Fruit fly (Drosophila melanogaster) whole organism, embryonic: ENCODE data around the gene wdn.
A peak's percentile ranks its signal among the peaks of the same experiment; 100 is the strongest.

Experiments
- Adf1 ChIP-seq: fragments of 200-800 bp; sonication (Bioruptor generic); IDR thresholded peaks from 2 replicates; pipeline ENCODE4 v1.3.6; 2022; ENCODE audit warnings: missing biosample characterization, missing genetic modification characterization
- Bdp1 ChIP-seq: fragments of 200-800 bp; sonication (Bioruptor generic); optimal IDR thresholded peaks from 3 replicates; lab custom pipeline; 2016; ENCODE audit warnings: missing biosample characterization, missing genetic modification characterization
- CG10543 ChIP-seq: fragments of 200-800 bp; sonication (Bioruptor generic); optimal IDR thresholded peaks from 3 replicates; lab custom pipeline; 2017; ENCODE audit warnings: missing biosample characterization, mild to moderate bottlenecking, missing genetic modification characterization, moderate library complexity
- CG12769 ChIP-seq: fragments of 200-800 bp; sonication (Bioruptor generic); optimal IDR thresholded peaks from 2 replicates; lab custom pipeline; 2019; ENCODE audit warnings: missing biosample characterization, mild to moderate bottlenecking, missing genetic modification characterization, moderate library complexity
- CG13894 ChIP-seq: fragments of 200-800 bp; sonication (Bioruptor generic); optimal IDR thresholded peaks from 3 replicates; lab custom pipeline; 2018; ENCODE audit warnings: missing biosample characterization, mild to moderate bottlenecking, missing genetic modification characterization, moderate library complexity
- CG14710 ChIP-seq: fragments of 200-800 bp; sonication (Bioruptor generic); optimal IDR thresholded peaks from 3 replicates; lab custom pipeline; 2019; ENCODE audit warnings: missing biosample characterization, mild to moderate bottlenecking, missing genetic modification characterization, moderate library complexity
- CG1529 ChIP-seq: fragments of 200-800 bp; sonication (Bioruptor generic); optimal IDR thresholded peaks from 3 replicates; lab custom pipeline; 2018; ENCODE audit warnings: missing biosample characterization, missing genetic modification characterization
- CG1602 ChIP-seq: fragments of 200-800 bp; sonication (Bioruptor generic); optimal IDR thresholded peaks from 3 replicates; lab custom pipeline; 2016; ENCODE audit warnings: missing biosample characterization, missing genetic modification characterization
- CG16779 ChIP-seq: fragments of 200-800 bp; sonication (Bioruptor generic); IDR thresholded peaks from 2 replicates; pipeline ENCODE4 v1.3.6; 2022; ENCODE audit warnings: missing biosample characterization, missing genetic modification characterization
- CG16863 ChIP-seq: fragments of 200-800 bp; sonication (Bioruptor generic); optimal IDR thresholded peaks from 3 replicates; lab custom pipeline; 2016; ENCODE audit warnings: missing biosample characterization, missing genetic modification characterization
- CG2889 ChIP-seq: fragments of 200-800 bp; sonication (Bioruptor generic); IDR thresholded peaks from 3 replicates; pipeline ENCODE4 v1.3.6; 2022; ENCODE audit warnings: missing biosample characterization, missing genetic modification characterization
- CG34376 ChIP-seq: fragments of 200-800 bp; sonication (Bioruptor generic); optimal IDR thresholded peaks from 2 replicates; lab custom pipeline; 2018; ENCODE audit warnings: missing biosample characterization, mild to moderate bottlenecking, missing genetic modification characterization
- CG3847 ChIP-seq: fragments of 200-800 bp; sonication (Bioruptor generic); IDR thresholded peaks from 2 replicates; pipeline ENCODE4 v1.3.6; 2022; ENCODE audit warnings: missing biosample characterization, missing genetic modification characterization
- CG4854 ChIP-seq: fragments of 200-800 bp; sonication (Bioruptor generic); optimal IDR thresholded peaks from 2 replicates; lab custom pipeline; 2016; ENCODE audit warnings: missing biosample characterization, missing genetic modification characterization, inconsistent platforms
- CG6272 ChIP-seq: fragments of 200-800 bp; sonication (Bioruptor generic); IDR thresholded peaks from 2 replicates; pipeline ENCODE4 v1.3.6; 2022; ENCODE audit warnings: missing biosample characterization, missing genetic modification characterization
- CG6791 ChIP-seq: fragments of 200-800 bp; sonication (Bioruptor generic); IDR thresholded peaks from 3 replicates; pipeline ENCODE4 v1.3.6; 2022; ENCODE audit warnings: missing biosample characterization, missing genetic modification characterization; ENCODE audit not compliant: partially characterized antibody
- Dip2 ChIP-seq: fragments of 200-800 bp; sonication (Bioruptor generic); IDR thresholded peaks from 2 replicates; pipeline ENCODE4 v1.3.6; 2022; ENCODE audit warnings: missing biosample characterization, missing genetic modification characterization
- E2f2 ChIP-seq: fragments of 200-800 bp; sonication (Bioruptor generic); IDR thresholded peaks from 2 replicates; pipeline ENCODE4 v1.3.6; 2022; ENCODE audit warnings: missing biosample characterization, missing genetic modification characterization
- Fer1 ChIP-seq: fragments of 200-800 bp; sonication (Bioruptor generic); optimal IDR thresholded peaks from 2 replicates; lab custom pipeline; 2017; ENCODE audit warnings: missing biosample characterization, mild to moderate bottlenecking, missing genetic modification characterization
- GATAe ChIP-seq: fragments of 200-800 bp; sonication (Bioruptor generic); conservative IDR thresholded peaks from 2 replicates; pipeline ENCODE4 v1.3.6; 2022; ENCODE audit warnings: missing biosample characterization, missing genetic modification characterization
- HLH3B ChIP-seq: fragments of 200-800 bp; sonication (Bioruptor generic); IDR thresholded peaks from 2 replicates; pipeline ENCODE4 v1.3.6; 2022; ENCODE audit warnings: missing biosample characterization, missing genetic modification characterization
- HLH4C ChIP-seq: fragments of 200-800 bp; sonication (Bioruptor generic); IDR thresholded peaks from 3 replicates; pipeline ENCODE4 v1.3.6; 2022; ENCODE audit warnings: missing biosample characterization, missing genetic modification characterization; ENCODE audit not compliant: partially characterized antibody
- Hand ChIP-seq: fragments of 200-800 bp; sonication (Bioruptor generic); optimal IDR thresholded peaks from 2 replicates; lab custom pipeline; 2017; ENCODE audit warnings: mild to moderate bottlenecking, missing biosample characterization, missing genetic modification reagents, missing genetic modification characterization
- HmgD ChIP-seq: fragments of 200-800 bp; sonication (Bioruptor generic); optimal IDR thresholded peaks from 3 replicates; lab custom pipeline; 2016; ENCODE audit warnings: missing biosample characterization, missing genetic modification characterization
- Nf-YC ChIP-seq: fragments of 200-800 bp; optimal IDR thresholded peaks from 3 replicates; lab custom pipeline; 2019; ENCODE audit warnings: missing biosample characterization, mild to moderate bottlenecking, missing genetic modification characterization, moderate library complexity
- Pdp1 ChIP-seq, 2 experiments: fragments of 200-800 bp; sonication (Bioruptor generic); optimal IDR thresholded peaks; 3 replicates each; lab custom pipeline; 2016; ENCODE audit warnings: missing biosample characterization in 2 of 2, missing genetic modification characterization in 2 of 2, mild to moderate bottlenecking in 1 of 2, moderate library complexity in 1 of 2
- Rfx ChIP-seq: fragments of 200-800 bp; sonication (Bioruptor generic); IDR thresholded peaks from 2 replicates; pipeline ENCODE4 v1.3.6; 2022; ENCODE audit warnings: missing biosample characterization, missing genetic modification characterization
- Spps ChIP-seq: fragments of 200-800 bp; sonication (Bioruptor generic); optimal IDR thresholded peaks from 2 replicates; lab custom pipeline; 2018; ENCODE audit warnings: missing biosample characterization, mild to moderate bottlenecking, missing genetic modification characterization
- Trl ChIP-seq, 3 experiments: fragments of >200 bp in 2 of 3; fragments of 200-800 bp in 1 of 3; sonication (Bioruptor generic) in 1 of 3; optimal IDR thresholded peaks; 2 replicates in 1 of 3; 3 replicates in 2 of 3; lab custom pipeline; 2016 to 2017; ENCODE audit warnings: missing biosample characterization in 1 of 3, missing genetic modification characterization in 1 of 3
- bowl ChIP-seq: fragments of 200-800 bp; sonication (Bioruptor generic); IDR thresholded peaks from 2 replicates; pipeline ENCODE4 v1.3.6; 2022; ENCODE audit warnings: missing biosample characterization, missing genetic modification characterization
- caup ChIP-seq: fragments of 200-800 bp; sonication (Bioruptor generic); optimal IDR thresholded peaks from 3 replicates; lab custom pipeline; 2017; ENCODE audit warnings: missing biosample characterization, mild to moderate bottlenecking, missing genetic modification characterization, moderate library complexity; ENCODE audit not compliant: severe bottlenecking
- cg ChIP-seq: fragments of 200-800 bp; sonication (Bioruptor generic); optimal IDR thresholded peaks from 3 replicates; lab custom pipeline; 2019; ENCODE audit warnings: missing biosample characterization, mild to moderate bottlenecking, missing genetic modification characterization, moderate library complexity
- chm ChIP-seq: fragments of 200-800 bp; sonication (Bioruptor generic); IDR thresholded peaks from 2 replicates; pipeline ENCODE4 v1.3.6; 2022; ENCODE audit warnings: missing biosample characterization, missing genetic modification characterization
- dysf ChIP-seq: fragments of 200-800 bp; sonication (Bioruptor generic); IDR thresholded peaks from 3 replicates; pipeline ENCODE4 v1.3.6; 2022; ENCODE audit warnings: missing biosample characterization, missing genetic modification characterization
- kah ChIP-seq: fragments of 200-800 bp; sonication (Bioruptor generic); optimal IDR thresholded peaks from 2 replicates; lab custom pipeline; 2018; ENCODE audit warnings: missing biosample characterization, mild to moderate bottlenecking, missing genetic modification characterization
- lab ChIP-seq: fragments of 200-800 bp; sonication (Bioruptor generic); optimal IDR thresholded peaks from 3 replicates; lab custom pipeline; 2017; ENCODE audit warnings: missing biosample characterization, missing genetic modification characterization, mild to moderate bottlenecking, moderate library complexity, missing genetic modification reagents
- lmd ChIP-seq: fragments of 200-800 bp; sonication (Bioruptor generic); IDR thresholded peaks from 2 replicates; pipeline ENCODE4 v1.3.6; 2022; ENCODE audit warnings: missing biosample characterization, missing genetic modification characterization
- lov ChIP-seq, 2 experiments: fragments of 200-800 bp in 1 of 2; fragments of >200 bp in 1 of 2; sonication (Bioruptor generic) in 1 of 2; IDR thresholded peaks in 1 of 2; optimal IDR thresholded peaks in 1 of 2; 2 replicates in 1 of 2; 3 replicates in 1 of 2; pipeline versions ENCODE4 v1.3.6 to Lab custom; 2017 to 2022; ENCODE audit warnings: missing biosample characterization in 1 of 2, missing genetic modification characterization in 1 of 2
- mirr ChIP-seq: fragments of 200-800 bp; sonication (Bioruptor generic); optimal IDR thresholded peaks from 3 replicates; lab custom pipeline; 2018; ENCODE audit warnings: missing biosample characterization, mild to moderate bottlenecking, missing genetic modification characterization
- pum ChIP-seq: fragments of 200-800 bp; sonication (Bioruptor generic); optimal IDR thresholded peaks from 2 replicates; lab custom pipeline; 2016; ENCODE audit warnings: missing biosample characterization, missing genetic modification characterization
- row ChIP-seq: fragments of 200-800 bp; sonication (Bioruptor generic); IDR thresholded peaks from 3 replicates; pipeline ENCODE4 v1.3.6; 2022; ENCODE audit warnings: missing biosample characterization, missing genetic modification characterization
- sens-2 ChIP-seq: fragments of 200-800 bp; sonication (Bioruptor generic); IDR thresholded peaks from 2 replicates; pipeline ENCODE4 v1.3.6; 2022; ENCODE audit warnings: missing biosample characterization, missing genetic modification characterization
- tgo ChIP-seq: fragments of 200-800 bp; sonication (Bioruptor generic); IDR thresholded peaks from 3 replicates; pipeline ENCODE4 v1.3.6; 2022; ENCODE audit warnings: missing biosample characterization, missing genetic modification characterization
- vvl ChIP-seq: fragments of 200-800 bp; sonication (Bioruptor generic); IDR thresholded peaks from 2 replicates; pipeline ENCODE4 v1.3.6; 2022; ENCODE audit warnings: missing biosample characterization, missing genetic modification characterization

wdn gene

DNA sequence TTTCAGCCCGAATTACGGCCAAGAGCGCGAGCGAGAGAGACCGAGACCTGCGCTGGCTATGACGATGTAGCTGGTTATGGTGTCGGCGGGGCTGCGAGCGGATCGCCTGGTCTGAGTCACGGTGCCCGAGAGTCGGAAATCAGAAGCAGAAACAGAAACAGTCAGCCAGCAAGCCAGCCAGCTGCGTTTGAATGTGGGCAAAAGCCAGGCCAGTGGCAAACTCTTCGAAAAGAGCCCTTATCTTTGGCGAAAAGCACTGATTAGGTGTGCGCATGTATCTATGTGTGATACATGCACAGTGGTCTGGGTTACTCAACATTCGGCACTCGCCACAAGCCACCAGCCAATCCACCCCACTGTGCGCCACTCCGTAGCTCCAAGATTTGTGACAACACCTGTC, 20.0 kb upstream of the wdn start (continued):
- peak; percentile 54 for TF ChIP-seq lab (GFP tag; lab: Kevin White, UChicago)
- peak; percentile 86 for TF ChIP-seq mirr (GFP tag; lab: Kevin White, UChicago)
- TF ChIP-seq CG1529 (GFP tag; lab: Kevin White, UChicago): no peak
- peak; percentile 18 for TF ChIP-seq caup (GFP tag; lab: Kevin White, UChicago)
- peak; percentile 85 for TF ChIP-seq CG34376 (GFP tag; lab: Kevin White, UChicago)
- TF ChIP-seq CG13894 (tag; lab: Kevin White, UChicago): peak; percentile 27
- TF ChIP-seq CG6791 (GFP tag; lab: Robert Waterston, UW): 0 out of 3 replicates have a peak, but pooled peaks have one; percentile 4
- TF ChIP-seq CG10543 (GFP tag; lab: Kevin White, UChicago): peak; percentile 75
- TF ChIP-seq Spps (tag; lab: Kevin White, UChicago): no peak
- peak; percentile 39; the same call in 1 of the 2 replicates for TF ChIP-seq bowl (GFP tag; lab: Robert Waterston, UW)
- 0 out of 2 replicates have a peak, but pooled peaks have one; percentile 8 for TF ChIP-seq vvl (GFP tag; lab: Robert Waterston, UW)
- TF ChIP-seq lov (optimal IDR thresholded peaks at IDR 0.05; lab: Kevin White, UChicago): no peak
- 0 out of 3 replicates have a peak, but pooled peaks have one; percentile 16 for TF ChIP-seq lov (GFP tag; IDR thresholded peaks at IDR 0.05; lab: Robert Waterston, UW)
- TF ChIP-seq Rfx: peak; percentile 63
- TF ChIP-seq lmd: 0 out of 2 replicates have a peak, but pooled peaks have one; percentile 8
- no peak for TF ChIP-seq CG16779 (GFP tag; lab: Robert Waterston, UW)
- no peak for TF ChIP-seq CG14710
- TF ChIP-seq row (GFP tag; lab: Robert Waterston, UW): peak; percentile 51
- no peak for TF ChIP-seq CG6272 (GFP tag; lab: Robert Waterston, UW)
- no peak for TF ChIP-seq Nf-YC (tag; lab: Kevin White, UChicago)
- TF ChIP-seq GATAe (GFP tag; lab: Robert Waterston, UW): peak; percentile 74
- TF ChIP-seq tgo (GFP tag; lab: Robert Waterston, UW): no peak
- TF ChIP-seq Pdp1 (GFP tag; optimal IDR thresholded peaks at IDR 0.05; lab: Kevin White, UChicago): peak in 1 of 2 experiments; percentile 46
- peak; percentile 40; the same call in 1 of the 2 replicates for TF ChIP-seq sens-2
- TF ChIP-seq Fer1 (GFP tag; lab: Kevin White, UChicago): peak; percentile 28
- TF ChIP-seq HLH3B (GFP tag; lab: Robert Waterston, UW): 0 out of 2 replicates have a peak, but pooled peaks have one; percentile 18
- TF ChIP-seq CG2889 (GFP tag; lab: Robert Waterston, UW): no peak
- peak; percentile 19 for TF ChIP-seq cg
- TF ChIP-seq HLH4C: peak; percentile 29; the same call in 1 of the 3 replicates
- no peak for TF ChIP-seq CG1602
- TF ChIP-seq CG12769 (tag; lab: Kevin White, UChicago): peak; percentile 26
- 0 out of 2 replicates have a peak, but pooled peaks have one; percentile 4 for TF ChIP-seq CG3847
- TF ChIP-seq CG16863 (GFP tag; lab: Kevin White, UChicago): no peak
- no peak for TF ChIP-seq CG4854 (GFP tag; lab: Kevin White, UChicago)
- peak; percentile 5 for TF ChIP-seq kah (GFP tag; lab: Kevin White, UChicago)
- TF ChIP-seq HmgD (GFP tag; lab: Kevin White, UChicago): peak; percentile 21
- peak in 1 of 2 experiments; percentile 67 for TF ChIP-seq Trl (optimal IDR thresholded peaks at IDR 0.05; lab: Kevin White, UChicago)
- no peak for TF ChIP-seq Trl (GFP tag; optimal IDR thresholded peaks at IDR 0.05; lab: Kevin White, UChicago)
- TF ChIP-seq E2f2 (GFP tag; lab: Robert Waterston, UW): peak; percentile 18; the same call in 1 of the 2 replicates
- no peak for TF ChIP-seq Adf1
- no peak for TF ChIP-seq Bdp1 (GFP tag; lab: Kevin White, UChicago)
- peak; percentile 53; the same call in 1 of the 2 replicates for TF ChIP-seq chm (GFP tag; lab: Robert Waterston, UW)
- TF ChIP-seq Hand (GFP tag; lab: Kevin White, UChicago): no peak
- no peak for TF ChIP-seq pum (GFP tag; lab: Kevin White, UChicago)
- peak; percentile 43; the same call in 1 of the 3 replicates for TF ChIP-seq dysf
- TF ChIP-seq Dip2 (GFP tag; lab: Robert Waterston, UW): no peak
